Fruit fly (Drosophila melanogaster): Measurements from ENCODE around the gene Dcr-1.

DNA sequence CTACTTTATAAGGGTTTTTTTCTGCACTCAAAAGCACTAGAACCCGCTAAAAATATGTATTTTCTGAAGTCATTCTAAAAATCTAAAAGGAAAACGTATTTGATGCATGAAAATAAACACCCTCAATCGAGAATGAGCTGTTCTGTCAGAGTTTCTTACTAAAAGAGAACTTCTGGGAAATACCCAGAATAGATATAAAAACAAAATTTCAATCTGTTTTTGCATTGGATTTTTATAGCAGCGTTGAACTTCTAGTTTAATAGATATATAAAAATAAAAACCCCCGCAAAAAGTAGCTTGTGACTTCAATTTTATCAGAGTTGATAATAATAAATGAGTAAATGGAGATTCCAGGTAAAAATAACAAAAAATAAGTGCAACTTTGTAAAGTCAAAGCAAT, 22.5 kb downstream of the Dcr-1 start:
- TF ChIP-seq dsx (GFP tag; optimal IDR thresholded peaks at IDR 0.05; ENCODE audit: poor library complexity, severe bottlenecking) (no peak), lz (GFP tag; optimal IDR thresholded peaks at IDR 0.05) (no peak), spab (GFP tag; optimal IDR thresholded peaks at IDR 0.05) (no peak), Sox102F (GFP tag; optimal IDR thresholded peaks at IDR 0.05) (no peak), Hr4 (GFP tag; optimal IDR thresholded peaks at IDR 0.05) (no peak), CG9139 (GFP tag; optimal IDR thresholded peaks at IDR 0.05) (no peak)

Measured in whole organism, prepupa.